Fruit fly (Drosophila melanogaster): ENCODE data around the gene PPYR1.

DNA sequence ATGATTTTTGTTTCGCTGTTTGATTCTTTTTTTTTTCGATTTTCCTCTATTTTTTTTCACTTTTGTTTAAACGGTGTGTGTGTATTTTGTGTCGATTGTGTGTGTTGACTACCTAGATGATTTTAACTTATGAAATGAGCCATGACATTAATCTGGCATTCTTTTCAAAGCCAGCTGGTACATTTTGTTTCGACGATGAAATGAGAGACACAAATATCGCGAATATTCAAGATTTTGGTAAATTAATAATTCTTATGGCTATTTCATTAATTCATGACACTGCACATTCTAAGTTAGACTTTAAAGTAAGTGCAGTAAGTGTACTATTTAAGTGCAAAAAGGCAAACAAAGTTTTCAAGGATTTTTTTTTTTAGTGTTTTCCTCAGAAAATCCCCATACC, 27.6 kb upstream of the PPYR1 start, which contains the start of gene CG9106:
- TF ChIP-seq usp (GFP tag; optimal IDR thresholded peaks at IDR 0.05) = no peak
- TF ChIP-seq pan (optimal IDR thresholded peaks at IDR 0.05) = no peak
- no peak for TF ChIP-seq EcR (GFP tag; optimal IDR thresholded peaks at IDR 0.05)
